Worm (Caenorhabditis elegans) whole organism, L1 larva: ENCODE results near the gene Y47D7A.17.
A peak's percentile ranks its signal among the peaks of the same experiment; 100 is the strongest.

Experiments used
- aha-1 ChIP-seq: fragments of 150-350 bp; optimal IDR thresholded peaks from 2 replicates; lab custom pipeline; 2014; ENCODE audit warnings: missing biosample characterization, missing genetic modification characterization
- blmp-1 ChIP-seq: fragments of 150-350 bp; optimal IDR thresholded peaks from 2 replicates; lab custom pipeline; 2014; ENCODE audit warnings: missing biosample characterization, missing genetic modification characterization
- ceh-8 ChIP-seq: fragments of 200-800 bp; sonication (Bioruptor generic); optimal IDR thresholded peaks from 2 replicates; lab custom pipeline; 2018; ENCODE audit warnings: mild to moderate bottlenecking, missing genetic modification characterization, moderate library complexity, missing compliant biosample characterization
- efl-1 ChIP-seq, 4 experiments: fragments of 150-350 bp; optimal IDR thresholded peaks in 3 of 4; peaks in 1 of 4; 1 replicate in 1 of 4; 2 replicates in 3 of 4; lab custom pipeline; 2014; ENCODE audit warnings: missing biosample characterization in 2 of 4, missing genetic modification characterization in 2 of 4, missing genetic modification reagents in 2 of 4
- ets-5 ChIP-seq: fragments of 200-800 bp; sonication (Bioruptor generic); IDR thresholded peaks from 2 replicates; pipeline ENCODE4 v1.3.6; 2022; ENCODE audit warnings: missing genetic modification characterization, missing compliant biosample characterization
- fkh-4 ChIP-seq: sonication (generic microtip); optimal IDR thresholded peaks from 2 replicates; lab custom pipeline; 2016; ENCODE audit warnings: missing compliant biosample characterization, missing genetic modification characterization, borderline replicate concordance
- fkh-8 ChIP-seq: sonication (generic microtip); optimal IDR thresholded peaks from 2 replicates; lab custom pipeline; 2016; ENCODE audit warnings: mild to moderate bottlenecking, missing genetic modification characterization, missing compliant biosample characterization
- irx-1 ChIP-seq: sonication (generic microtip); optimal IDR thresholded peaks from 2 replicates; lab custom pipeline; 2016; ENCODE audit warnings: missing genetic modification characterization, missing compliant biosample characterization
- lin-14 ChIP-seq: fragments of 200-800 bp; sonication (Bioruptor generic); optimal IDR thresholded peaks from 2 replicates; lab custom pipeline; 2018; ENCODE audit warnings: mild to moderate bottlenecking, missing genetic modification characterization, moderate library complexity, missing compliant biosample characterization
- lin-35 ChIP-seq, 2 experiments: fragments of 150-350 bp; optimal IDR thresholded peaks; 2 replicates each; lab custom pipeline; 2014; ENCODE audit warnings: missing biosample characterization in 2 of 2, missing genetic modification characterization in 2 of 2, missing genetic modification reagents in 2 of 2
- lir-3 ChIP-seq: sonication (generic microtip); optimal IDR thresholded peaks from 2 replicates; lab custom pipeline; 2016; ENCODE audit warnings: mild to moderate bottlenecking, missing genetic modification characterization, moderate library complexity, missing compliant biosample characterization; ENCODE audit not compliant: poor library complexity
- mef-2 ChIP-seq: fragments of 150-350 bp; optimal IDR thresholded peaks from 2 replicates; lab custom pipeline; 2014; ENCODE audit warnings: missing biosample characterization, missing genetic modification characterization
- nhr-12 ChIP-seq: sonication (generic microtip); optimal IDR thresholded peaks from 2 replicates; lab custom pipeline; 2017; ENCODE audit warnings: missing biosample characterization, missing genetic modification characterization
- nhr-19 ChIP-seq: fragments of 200-800 bp; sonication (Bioruptor generic); conservative IDR thresholded peaks from 2 replicates; pipeline ENCODE4 v1.3.6; 2022; ENCODE audit warnings: missing genetic modification characterization, missing compliant biosample characterization
- nhr-20 ChIP-seq: sonication (generic microtip); optimal IDR thresholded peaks from 2 replicates; lab custom pipeline; 2016; ENCODE audit warnings: mild to moderate bottlenecking, missing genetic modification characterization, missing compliant biosample characterization
- nhr-77 ChIP-seq: fragments of 150-350 bp; optimal IDR thresholded peaks from 2 replicates; lab custom pipeline; 2014; ENCODE audit warnings: missing biosample characterization, missing genetic modification characterization
- nhr-90 ChIP-seq: sonication (generic microtip); optimal IDR thresholded peaks from 2 replicates; lab custom pipeline; 2016; ENCODE audit warnings: mild to moderate bottlenecking, missing genetic modification characterization, missing compliant biosample characterization; ENCODE audit not compliant: poor library complexity
- pax-3 ChIP-seq: fragments of 200-800 bp; sonication (Bioruptor generic); optimal IDR thresholded peaks from 2 replicates; lab custom pipeline; 2018; ENCODE audit warnings: mild to moderate bottlenecking, missing genetic modification characterization, moderate library complexity, missing compliant biosample characterization
- sox-4 ChIP-seq: sonication (generic microtip); optimal IDR thresholded peaks from 2 replicates; lab custom pipeline; 2016; ENCODE audit warnings: missing genetic modification characterization, missing compliant biosample characterization
- sup-37 ChIP-seq: fragments of 200-800 bp; sonication (Bioruptor generic); optimal IDR thresholded peaks from 2 replicates; lab custom pipeline; 2018; ENCODE audit warnings: mild to moderate bottlenecking, missing genetic modification characterization, missing compliant biosample characterization
- swsn-7 ChIP-seq: sonication (generic microtip); optimal IDR thresholded peaks from 2 replicates; lab custom pipeline; 2016; ENCODE audit warnings: missing genetic modification characterization, missing compliant biosample characterization
- tbx-2 ChIP-seq: sonication (generic microtip); optimal IDR thresholded peaks from 2 replicates; lab custom pipeline; 2016; ENCODE audit warnings: missing genetic modification characterization, missing compliant biosample characterization
- tlp-1 ChIP-seq: fragments of 150-350 bp; optimal IDR thresholded peaks from 2 replicates; lab custom pipeline; 2014; ENCODE audit warnings: missing biosample characterization, missing genetic modification characterization
- unc-62 ChIP-seq: fragments of 150-350 bp; optimal IDR thresholded peaks from 2 replicates; lab custom pipeline; 2014; ENCODE audit warnings: missing biosample characterization, missing genetic modification reagents, missing genetic modification characterization
- unc-86 ChIP-seq: sonication (generic microtip); optimal IDR thresholded peaks from 2 replicates; lab custom pipeline; 2016; ENCODE audit warnings: missing genetic modification characterization, missing compliant biosample characterization
- unc-98 ChIP-seq: fragments of 200-800 bp; sonication (Bioruptor generic); IDR thresholded peaks from 2 replicates; pipeline ENCODE4 v1.3.6; 2022; ENCODE audit warnings: missing genetic modification characterization, missing compliant biosample characterization
- xbp-1 ChIP-seq: sonication (generic microtip); optimal IDR thresholded peaks from 2 replicates; lab custom pipeline; 2016; ENCODE audit warnings: missing genetic modification characterization, missing compliant biosample characterization
- zip-4 ChIP-seq: fragments of 200-800 bp; sonication (Bioruptor generic); optimal IDR thresholded peaks from 2 replicates; lab custom pipeline; 2018; ENCODE audit warnings: mild to moderate bottlenecking, missing genetic modification characterization, moderate library complexity, missing compliant biosample characterization
- ztf-11 ChIP-seq, 2 experiments: sonication (generic microtip); optimal IDR thresholded peaks; 2 replicates each; lab custom pipeline; 2016 to 2017; ENCODE audit warnings: missing genetic modification characterization in 2 of 2, missing biosample characterization in 1 of 2, missing compliant biosample characterization in 1 of 2

Gene Y47D7A.17

ce11 chrV:4447637-4448036 lies 36.0 kb upstream of the Y47D7A.17 start:
- TF ChIP-seq aha-1 (tag; lab: Kevin White, UChicago) (no peak), sup-37 (GFP tag; lab: Kevin White, UChicago) (no peak), nhr-19 (GFP tag; lab: Robert Waterston, UW) (no peak), lir-3 (tag; lab: Kevin White, UChicago) (no peak), ceh-8 (GFP tag; lab: Kevin White, UChicago) (no peak), fkh-4 (tag; lab: Kevin White, UChicago) (no peak), xbp-1 (tag; lab: Kevin White, UChicago) (no peak), lin-14 (no peak), swsn-7 (tag; lab: Kevin White, UChicago) (no peak)

- TF ChIP-seq nhr-90 (tag; lab: Kevin White, UChicago) (no peak), nhr-20 (tag; lab: Kevin White, UChicago) (peak; percentile 23), lin-35 (GFP tag; optimal IDR thresholded peaks at IDR 0.05; lab: Kevin White, UChicago) (peak in 1 of 2 experiments; percentile 21), mef-2 (tag; lab: Kevin White, UChicago) (no peak), efl-1 (optimal IDR thresholded peaks at IDR 0.05; lab: Kevin White, UChicago) (no peak), efl-1 (GFP tag; optimal IDR thresholded peaks at IDR 0.05 in 1 of 2; lab: Kevin White, UChicago) (peak in 1 of 2 experiments; percentile 88)
Measured at ce11 chrV:4442749-4443381, 31.3 kb upstream of the Y47D7A.17 start, which contains the start of gene rft-1. rft-1 (minus strand) TSS chrV:4443223.

ce11 chrV:4437215-4437614 lies 25.6 kb upstream of the Y47D7A.17 start:
- TF ChIP-seq blmp-1 (peak; percentile 59), irx-1 (tag; lab: Kevin White, UChicago) (no peak)
- TF ChIP-seq, all 84 proteins: peak for 1

ce11 chrV:4435411-4435981 lies 23.9 kb upstream of the Y47D7A.17 start, which contains the start of gene Y47D7A.13:
Y47D7A.13 (minus strand) TSS chrV:4435927.
- peak; percentile 52 for TF ChIP-seq ceh-8 (GFP tag; lab: Kevin White, UChicago)
- TF ChIP-seq xbp-1 (tag; lab: Kevin White, UChicago): no peak

ce11 chrV:4432783-4433237 lies 21.2 kb upstream of the Y47D7A.17 start, which contains the start of gene Y47D7A.15:
Y47D7A.15 (minus strand) TSS chrV:4433187.
- peak; percentile 62 for TF ChIP-seq ceh-8 (GFP tag; lab: Kevin White, UChicago)
- TF ChIP-seq fkh-8 (tag; lab: Kevin White, UChicago): no peak

ce11 chrV:4429576-4429975 lies 18.0 kb upstream of the Y47D7A.17 start, which contains the start of gene Y47D7A.12:
Y47D7A.12 (minus strand) TSS chrV:4429676.
- TF ChIP-seq ets-5 (GFP tag; lab: Robert Waterston, UW) (no peak), zip-4 (GFP tag; lab: Kevin White, UChicago) (no peak), unc-86 (no peak), unc-62 (GFP tag; lab: Kevin White, UChicago) (no peak), unc-98 (GFP tag; lab: Robert Waterston, UW) (no peak), tlp-1 (tag; lab: Kevin White, UChicago) (no peak), pax-3 (tag; lab: Kevin White, UChicago) (no peak), sox-4 (tag; lab: Kevin White, UChicago) (no peak), nhr-77 (tag; lab: Kevin White, UChicago) (no peak), ztf-11 (tag; optimal IDR thresholded peaks at IDR 0.05; lab: Kevin White, UChicago) (no peak), lir-3 (tag; lab: Kevin White, UChicago) (no peak), sup-37 (GFP tag; lab: Kevin White, UChicago) (no peak), nhr-12 (no peak), irx-1 (tag; lab: Kevin White, UChicago) (no peak), efl-1 (optimal IDR thresholded peaks at IDR 0.05; lab: Kevin White, UChicago) (no peak), efl-1 (GFP tag; optimal IDR thresholded peaks at IDR 0.05 in 1 of 2; lab: Kevin White, UChicago) (no peak), tbx-2 (tag; lab: Kevin White, UChicago) (no peak), nhr-90 (tag; lab: Kevin White, UChicago) (no peak)
